Worm (Caenorhabditis elegans) whole organism, L4/young adult: ENCODE measurements around the gene fbxa-31.

Experiments used
- W03F9.2 ChIP-seq: fragments of 150-350 bp; optimal IDR thresholded peaks from 2 replicates; lab custom pipeline; 2014; ENCODE audit warnings: missing biosample characterization, missing genetic modification characterization
- dao-5 ChIP-seq: sonication (generic microtip); optimal IDR thresholded peaks from 2 replicates; lab custom pipeline; 2016; ENCODE audit warnings: missing genotype, missing genetic modification characterization, moderate library complexity, missing compliant biosample characterization

- TF ChIP-seq W03F9.2 (tag; lab: Kevin White, UChicago) (no peak), dao-5 (no peak)
Observed at ce11 chrIII:1238704-1239103, 32.5 kb downstream of the fbxa-31 start, which contains the start of gene fbxa-61.
